Worm (Caenorhabditis elegans): Measurements from ENCODE around the gene daf-3.

The daf-3 gene

ce11 chrX:827502-827901 is 2.2 kb upstream of the daf-3 start (continued):
- TF ChIP-seq Y55F3AM.14 (GFP tag; optimal IDR thresholded peaks at IDR 0.05) (peak; percentile 49), unc-62 (GFP tag; optimal IDR thresholded peaks at IDR 0.05) (no peak), C34F6.9 (tag; optimal IDR thresholded peaks at IDR 0.05) (peak; percentile 82), zag-1 (tag; optimal IDR thresholded peaks at IDR 0.05) (peak; percentile 62), nhr-6 (tag; optimal IDR thresholded peaks at IDR 0.05) (peak; percentile 70), ztf-11 (tag; optimal IDR thresholded peaks at IDR 0.05) (no peak), ama-1 (optimal IDR thresholded peaks at IDR 0.05) (no peak), snpc-4 (tag; optimal IDR thresholded peaks at IDR 0.05) (no peak), aly-2 (tag; optimal IDR thresholded peaks at IDR 0.05) (no peak), elt-3 (tag; optimal IDR thresholded peaks at IDR 0.05) (no peak)

ce11 chrX:825924-826323 is 649 bp upstream of the daf-3 start:
- TF ChIP-seq F13H6.1 (tag; optimal IDR thresholded peaks at IDR 0.05) (peak; percentile 57), Y55F3AM.14 (GFP tag; optimal IDR thresholded peaks at IDR 0.05) (no peak), mdl-1 (tag; optimal IDR thresholded peaks at IDR 0.05) (peak in 1 of 2 experiments; percentile 45), unc-39 (tag; optimal IDR thresholded peaks at IDR 0.05) (no peak), fos-1 (tag; optimal IDR thresholded peaks at IDR 0.05) (peak; percentile 18), elt-1 (tag; optimal IDR thresholded peaks at IDR 0.05) (no peak), crh-2 (tag; optimal IDR thresholded peaks at IDR 0.05) (peak; percentile 86), ceh-16 (tag; optimal IDR thresholded peaks at IDR 0.05) (no peak), nhr-129 (tag; optimal IDR thresholded peaks at IDR 0.05) (peak; percentile 65), C34F6.9 (tag; optimal IDR thresholded peaks at IDR 0.05) (peak; percentile 74), blmp-1 (tag; optimal IDR thresholded peaks at IDR 0.05; ENCODE audit: insufficient read depth) (no peak), sem-4 (tag; optimal IDR thresholded peaks at IDR 0.05) (no peak), elt-3 (tag; optimal IDR thresholded peaks at IDR 0.05) (no peak), ztf-4 (tag; optimal IDR thresholded peaks at IDR 0.05) (no peak), nhr-21 (tag; optimal IDR thresholded peaks at IDR 0.05) (no peak), mbf-1 (tag; optimal IDR thresholded peaks at IDR 0.05) (no peak), unc-55 (GFP tag; optimal IDR thresholded peaks at IDR 0.05) (peak; percentile 79), ceh-82 (tag; optimal IDR thresholded peaks at IDR 0.05) (no peak), lin-11 (tag; optimal IDR thresholded peaks at IDR 0.05) (no peak), nhr-25 (tag; optimal IDR thresholded peaks at IDR 0.05) (no peak), sma-9 (GFP tag; optimal IDR thresholded peaks at IDR 0.05) (peak; percentile 61), sma-9 (tag; optimal IDR thresholded peaks at IDR 0.05) (no peak), mab-5 (tag; optimal IDR thresholded peaks at IDR 0.05) (peak; percentile 56), snpc-4 (tag; optimal IDR thresholded peaks at IDR 0.05) (no peak), lin-13 (GFP tag; optimal IDR thresholded peaks at IDR 0.05) (no peak), nhr-10 (tag; optimal IDR thresholded peaks at IDR 0.05) (no peak), egl-27 (tag; optimal IDR thresholded peaks at IDR 0.05) (no peak), zag-1 (tag; optimal IDR thresholded peaks at IDR 0.05) (peak; percentile 44), unc-62 (GFP tag; optimal IDR thresholded peaks at IDR 0.05) (no peak), aly-2 (tag; optimal IDR thresholded peaks at IDR 0.05) (no peak), nhr-237 (tag; optimal IDR thresholded peaks at IDR 0.05) (no peak), lsy-2 (tag; optimal IDR thresholded peaks at IDR 0.05) (peak; percentile 10 to 62)

DNA sequence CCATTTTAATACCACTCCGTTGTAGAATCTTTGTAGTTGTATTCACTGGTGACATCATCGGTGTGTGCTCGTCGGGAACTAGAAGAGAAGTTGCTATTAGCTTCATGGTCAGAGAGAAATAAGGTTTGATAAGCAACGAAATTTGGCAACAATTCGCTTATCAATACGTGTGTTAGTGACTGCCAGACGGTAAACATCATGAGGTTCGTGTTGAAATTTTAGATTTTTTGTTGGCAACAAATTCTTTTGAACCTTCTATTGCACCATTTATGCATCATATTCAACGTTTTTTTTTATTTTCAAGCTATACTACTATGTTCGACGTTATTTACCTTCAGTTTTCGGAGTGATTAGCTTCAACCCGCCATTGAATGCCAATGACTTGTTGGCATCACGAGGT is 1.5 kb downstream of the daf-3 start:
- peak; percentile 18 for TF ChIP-seq F13H6.1 (tag; optimal IDR thresholded peaks at IDR 0.05)
- no peak for TF ChIP-seq nhr-6 (tag; optimal IDR thresholded peaks at IDR 0.05)
- TF ChIP-seq crh-2 (tag; optimal IDR thresholded peaks at IDR 0.05) = peak; percentile 57
- no peak for TF ChIP-seq dmd-4 (tag; optimal IDR thresholded peaks at IDR 0.05)
- peak; percentile 6 for TF ChIP-seq sma-9 (GFP tag; optimal IDR thresholded peaks at IDR 0.05)
- no peak for TF ChIP-seq sma-9 (tag; optimal IDR thresholded peaks at IDR 0.05)
- peak; percentile 82 for TF ChIP-seq fos-1 (tag; optimal IDR thresholded peaks at IDR 0.05)

DNA sequence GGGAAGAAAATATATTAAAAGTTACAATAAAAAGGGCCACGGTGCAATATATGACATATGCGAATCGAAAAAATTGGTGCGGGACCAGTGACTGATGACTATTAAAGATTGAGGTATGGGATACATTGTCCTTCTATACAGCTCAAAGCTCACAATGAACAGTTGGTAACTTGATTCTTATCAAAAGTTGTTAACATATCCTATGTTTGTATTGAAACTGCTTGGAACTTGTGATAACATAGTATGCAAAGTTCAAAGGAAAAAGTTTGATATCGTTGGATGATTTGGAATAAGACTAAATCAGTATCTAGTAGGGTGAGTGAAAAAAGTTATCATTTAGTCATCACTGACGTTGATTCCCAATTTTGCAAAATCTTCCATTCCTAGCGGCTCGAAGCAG is 7.3 kb downstream of the daf-3 start:
- TF ChIP-seq lin-11 (tag; optimal IDR thresholded peaks at IDR 0.05) = no peak
- TF ChIP-seq fos-1 (tag; optimal IDR thresholded peaks at IDR 0.05) = no peak
- no peak for TF ChIP-seq ztf-1 (GFP tag; conservative IDR thresholded peaks at IDR 0.05)
- no peak for TF ChIP-seq skn-1 (tag; optimal IDR thresholded peaks at IDR 0.05)
- TF ChIP-seq peb-1 (tag; optimal IDR thresholded peaks at IDR 0.05) = no peak
- TF ChIP-seq C34F6.9 (tag; optimal IDR thresholded peaks at IDR 0.05) = no peak
- TF ChIP-seq unc-62 (GFP tag; optimal IDR thresholded peaks at IDR 0.05) = no peak
- no peak for TF ChIP-seq nhr-129 (tag; optimal IDR thresholded peaks at IDR 0.05)
- no peak for TF ChIP-seq F13H6.1 (tag; optimal IDR thresholded peaks at IDR 0.05)
- no peak for TF ChIP-seq zag-1 (tag; optimal IDR thresholded peaks at IDR 0.05)
- TF ChIP-seq sem-4 (tag; optimal IDR thresholded peaks at IDR 0.05) = no peak
- no peak for TF ChIP-seq Y55F3AM.14 (GFP tag; optimal IDR thresholded peaks at IDR 0.05)
- no peak for TF ChIP-seq sma-9 (GFP tag; optimal IDR thresholded peaks at IDR 0.05)
- no peak for TF ChIP-seq sma-9 (tag; optimal IDR thresholded peaks at IDR 0.05)
- no peak for TF ChIP-seq mdl-1 (tag; optimal IDR thresholded peaks at IDR 0.05)
- TF ChIP-seq ZK546.5 (tag; optimal IDR thresholded peaks at IDR 0.05) = no peak
- no peak for TF ChIP-seq nhr-23 (tag; optimal IDR thresholded peaks at IDR 0.05)

Measured in whole organism, L2 larva.